Fruit fly (Drosophila melanogaster): Measurements from ENCODE around the gene CG5172.

Gene CG5172

DNA sequence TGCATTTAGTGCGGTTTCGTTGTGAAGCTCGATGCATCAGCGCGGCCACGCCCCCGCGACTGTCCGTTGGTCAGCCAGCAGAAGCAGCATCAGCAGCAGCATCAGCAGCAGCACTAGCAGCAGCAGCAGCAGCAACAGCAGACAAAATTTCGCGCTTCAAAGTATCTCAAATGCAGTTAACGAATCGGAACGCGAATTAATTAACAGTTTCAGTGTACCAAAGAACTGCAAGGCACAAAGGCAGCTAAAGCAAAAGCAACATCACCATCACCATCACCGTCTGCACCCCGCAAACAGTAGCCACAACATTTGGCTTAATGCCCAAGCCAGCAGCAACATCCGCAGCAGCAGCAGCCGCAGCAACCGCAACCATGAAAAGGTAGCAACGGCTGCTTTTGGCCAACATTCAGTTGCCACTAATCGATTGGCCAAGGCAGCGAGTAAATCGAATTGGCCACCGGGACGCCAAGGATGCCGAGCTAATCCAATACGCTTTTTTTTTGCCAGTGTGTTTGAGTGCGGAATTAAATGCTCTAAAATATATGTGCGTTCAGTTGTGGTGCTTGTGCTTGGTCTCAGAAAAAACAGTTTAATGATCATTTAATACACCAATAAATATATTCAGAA is 44.3 kb downstream of the CG5172 start:
- no peak for TF ChIP-seq CG9948 (tag; optimal IDR thresholded peaks at IDR 0.05)
- no peak for TF ChIP-seq CG13204 (GFP tag; optimal IDR thresholded peaks at IDR 0.05)
- no peak for TF ChIP-seq CG8159 (tag; optimal IDR thresholded peaks at IDR 0.05)
- no peak for TF ChIP-seq Pif1A (GFP tag; optimal IDR thresholded peaks at IDR 0.05)
- no peak for TF ChIP-seq gl (tag; optimal IDR thresholded peaks at IDR 0.05)
- TF ChIP-seq Ets98B (GFP tag; IDR thresholded peaks at IDR 0.05): no peak
- no peak for TF ChIP-seq CG12605 (GFP tag; IDR thresholded peaks at IDR 0.05)
- TF ChIP-seq CG4496 (GFP tag; IDR thresholded peaks at IDR 0.05): no peak
- no peak for TF ChIP-seq CG32121 (GFP tag; IDR thresholded peaks at IDR 0.05)

Measured in whole organism, pupa.